Fruit fly (Drosophila melanogaster): ENCODE measurements around the gene RhoGEF3.

The RhoGEF3 gene

dm6 chr3L:273291-273690 is 3.9 kb upstream of the RhoGEF3 start, which contains the start of gene CG32845:
CG32845 (minus strand) TSS chr3L:273391.
- TF ChIP-seq Med (GFP tag) = peak; percentile 0
- TF ChIP-seq btn (GFP tag; optimal IDR thresholded peaks at IDR 0.05) = no peak
- TF ChIP-seq dmrt11E (tag; optimal IDR thresholded peaks at IDR 0.05) = no peak
- no peak for TF ChIP-seq CG34224 (GFP tag; IDR thresholded peaks at IDR 0.05; ENCODE audit: partially characterized antibody)
- TF ChIP-seq CG15269 (tag; optimal IDR thresholded peaks at IDR 0.05) = no peak

- TF ChIP-seq YL-1 (GFP tag; optimal IDR thresholded peaks at IDR 0.05) = no peak
- no peak for TF ChIP-seq CG15011 (GFP tag; optimal IDR thresholded peaks at IDR 0.05)
These were observed 2.4 kb upstream of the RhoGEF3 start, which contains the start of gene ttm2 for dm6 chr3L:274855-275254. ttm2 (plus strand) TSS chr3L:275155.

DNA sequence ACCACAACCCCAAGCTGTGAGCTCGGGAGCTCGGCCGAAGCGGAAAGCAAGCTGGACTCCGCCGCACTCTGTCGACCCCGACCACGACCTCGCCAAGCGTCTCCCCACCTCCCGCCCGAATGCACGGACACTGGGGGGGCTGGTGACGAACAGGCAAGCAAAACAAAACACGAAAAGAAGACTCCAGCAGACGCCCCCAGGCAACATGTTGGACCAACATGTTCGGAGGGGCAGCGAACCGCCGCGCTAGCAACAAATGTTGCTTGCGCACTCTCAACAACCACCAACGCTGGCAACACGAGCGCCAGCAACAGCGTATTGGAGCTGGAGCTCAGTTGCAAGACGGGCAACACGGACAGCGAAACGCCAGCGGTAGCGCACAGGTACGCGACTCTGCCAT is 5.0 kb downstream of the RhoGEF3 start:
- TF ChIP-seq Myb (GFP tag; optimal IDR thresholded peaks at IDR 0.05) = no peak
- TF ChIP-seq sima (GFP tag; optimal IDR thresholded peaks at IDR 0.05) = no peak
- peak; percentile 15 for TF ChIP-seq cwo (GFP tag; optimal IDR thresholded peaks at IDR 0.05)
- no peak for TF ChIP-seq sob (GFP tag; IDR thresholded peaks at IDR 0.05)
- TF ChIP-seq Hmr (GFP tag; optimal IDR thresholded peaks at IDR 0.05) = no peak
- TF ChIP-seq chinmo (GFP tag; IDR thresholded peaks at IDR 0.05; ENCODE audit: partially characterized antibody) = 0 out of 4 replicates have a peak, but pooled peaks have one; percentile 51
- TF ChIP-seq crol (GFP tag; IDR thresholded peaks at IDR 0.05) = peak; percentile 94
- peak; percentile 28; the same call in 1 of the 2 replicates for TF ChIP-seq vvl (GFP tag; IDR thresholded peaks at IDR 0.05)
- no peak for TF ChIP-seq esg (GFP tag; conservative IDR thresholded peaks at IDR 0.05)
- TF ChIP-seq CG17612 (GFP tag; IDR thresholded peaks at IDR 0.05) = no peak
- peak; percentile 44; the same call in 1 of the 3 replicates for TF ChIP-seq z (GFP tag; IDR thresholded peaks at IDR 0.05)
- TF ChIP-seq H2.0 (GFP tag; IDR thresholded peaks at IDR 0.05) = no peak
- peak; percentile 58 for TF ChIP-seq kah (GFP tag; optimal IDR thresholded peaks at IDR 0.05)
- peak; percentile 20 for TF ChIP-seq nom (GFP tag; optimal IDR thresholded peaks at IDR 0.05)
- TF ChIP-seq CG5180 (GFP tag; optimal IDR thresholded peaks at IDR 0.05) = peak; percentile 99
- TF ChIP-seq ERR (GFP tag; optimal IDR thresholded peaks at IDR 0.05) = no peak
- no peak for TF ChIP-seq tgo (GFP tag; IDR thresholded peaks at IDR 0.05)
- TF ChIP-seq sug (tag; optimal IDR thresholded peaks at IDR 0.05) = peak; percentile 74
- no peak for TF ChIP-seq Dp (GFP tag; optimal IDR thresholded peaks at IDR 0.05)
- no peak for TF ChIP-seq CG10543 (GFP tag; optimal IDR thresholded peaks at IDR 0.05)
- TF ChIP-seq hkb (optimal IDR thresholded peaks at IDR 0.05) = no peak
- TF ChIP-seq hkb (GFP tag; IDR thresholded peaks at IDR 0.05) = 0 out of 2 replicates have a peak, but pooled peaks have one; percentile 32
- TF ChIP-seq CG31224 (GFP tag; IDR thresholded peaks at IDR 0.05) = no peak
- TF ChIP-seq Hr78 (GFP tag; optimal IDR thresholded peaks at IDR 0.05) = peak in 1 of 2 experiments; percentile 91
- TF ChIP-seq abd-A (tag; optimal IDR thresholded peaks at IDR 0.05) = peak; percentile 61
- no peak for TF ChIP-seq cad (GFP tag; optimal IDR thresholded peaks at IDR 0.05)
- peak; percentile 30; the same call in 1 of the 2 replicates for TF ChIP-seq unc-4 (GFP tag; IDR thresholded peaks at IDR 0.05; ENCODE audit: partially characterized antibody)
- TF ChIP-seq CG32532 (GFP tag; IDR thresholded peaks at IDR 0.05) = no peak
- TF ChIP-seq Blimp-1 (GFP tag; optimal IDR thresholded peaks at IDR 0.05) = no peak
- TF ChIP-seq Rfx (GFP tag; IDR thresholded peaks at IDR 0.05) = 0 out of 2 replicates have a peak, but pooled peaks have one; percentile 24
- TF ChIP-seq CG11504 (tag; optimal IDR thresholded peaks at IDR 0.05) = peak; percentile 99
- TF ChIP-seq zfh1 (GFP tag; IDR thresholded peaks at IDR 0.05) = no peak; the same call in 2 of the 3 replicates
- TF ChIP-seq eve (GFP tag; optimal IDR thresholded peaks at IDR 0.05) = no peak
- no peak for TF ChIP-seq CG14050 (GFP tag; IDR thresholded peaks at IDR 0.05)
- no peak for TF ChIP-seq CG2712 (tag; optimal IDR thresholded peaks at IDR 0.05)
- no peak for TF ChIP-seq CG14965 (GFP tag; optimal IDR thresholded peaks at IDR 0.05; ENCODE audit: borderline replicate concordance)
- TF ChIP-seq CG9932 (GFP tag; IDR thresholded peaks at IDR 0.05) = no peak
- TF ChIP-seq CG3407 (GFP tag; optimal IDR thresholded peaks at IDR 0.05) = no peak
- peak; percentile 40 for TF ChIP-seq sna (GFP tag; IDR thresholded peaks at IDR 0.05; ENCODE audit: partially characterized antibody)
- no peak for TF ChIP-seq ab (GFP tag; optimal IDR thresholded peaks at IDR 0.05)

All from whole organism, embryonic.